Fruit fly (Drosophila melanogaster) whole organism, embryonic: ENCODE results near the gene CG43702.

Experiments used
- Bdp1 ChIP-seq: fragments of 200-800 bp; sonication (Bioruptor generic); optimal IDR thresholded peaks from 3 replicates; lab custom pipeline; 2016; ENCODE audit warnings: missing biosample characterization, missing genetic modification characterization
- Blimp-1 ChIP-seq: fragments of 200-800 bp; sonication (Bioruptor generic); optimal IDR thresholded peaks from 3 replicates; lab custom pipeline; 2018; ENCODE audit warnings: missing biosample characterization, missing genetic modification characterization, mild to moderate bottlenecking, moderate library complexity, missing genetic modification reagents
- CG10209 ChIP-seq: fragments of 200-800 bp; sonication (Bioruptor generic); optimal IDR thresholded peaks from 3 replicates; lab custom pipeline; 2017; ENCODE audit warnings: missing biosample characterization, mild to moderate bottlenecking, missing genetic modification characterization, missing genetic modification reagents
- CG11504 ChIP-seq: fragments of 200-800 bp; sonication (Bioruptor generic); optimal IDR thresholded peaks from 3 replicates; lab custom pipeline; 2019; ENCODE audit warnings: missing biosample characterization, mild to moderate bottlenecking, missing genetic modification characterization, moderate library complexity
- CG12942 ChIP-seq: fragments of 200-800 bp; sonication (Bioruptor generic); optimal IDR thresholded peaks from 3 replicates; lab custom pipeline; 2016; ENCODE audit warnings: missing biosample characterization, missing genetic modification characterization
- CG13287 ChIP-seq: fragments of 200-800 bp; sonication (Bioruptor generic); IDR thresholded peaks from 2 replicates; pipeline ENCODE4 v1.3.6; 2022; ENCODE audit warnings: missing biosample characterization, missing genetic modification characterization; ENCODE audit not compliant: partially characterized antibody
- CG16863 ChIP-seq: fragments of 200-800 bp; sonication (Bioruptor generic); optimal IDR thresholded peaks from 3 replicates; lab custom pipeline; 2016; ENCODE audit warnings: missing biosample characterization, missing genetic modification characterization
- CG18599 ChIP-seq: fragments of 200-800 bp; sonication (Bioruptor generic); optimal IDR thresholded peaks from 3 replicates; lab custom pipeline; 2017; ENCODE audit warnings: missing biosample characterization, missing genetic modification characterization, mild to moderate bottlenecking, moderate library complexity, missing genetic modification reagents
- CG2678 ChIP-seq: fragments of 200-800 bp; sonication (Bioruptor generic); optimal IDR thresholded peaks from 3 replicates; lab custom pipeline; 2019; ENCODE audit warnings: missing biosample characterization, mild to moderate bottlenecking, missing genetic modification characterization, moderate library complexity
- CG2712 ChIP-seq: fragments of 200-800 bp; optimal IDR thresholded peaks from 3 replicates; lab custom pipeline; 2019; ENCODE audit warnings: missing biosample characterization, mild to moderate bottlenecking, missing genetic modification characterization, moderate library complexity
- CG3838 ChIP-seq: fragments of 200-800 bp; sonication (Bioruptor generic); optimal IDR thresholded peaks from 3 replicates; lab custom pipeline; 2016; ENCODE audit warnings: missing biosample characterization, missing genetic modification characterization
- CG3847 ChIP-seq: fragments of 200-800 bp; sonication (Bioruptor generic); IDR thresholded peaks from 2 replicates; pipeline ENCODE4 v1.3.6; 2022; ENCODE audit warnings: missing biosample characterization, missing genetic modification characterization
- CG4730 ChIP-seq: fragments of 200-800 bp; sonication (Bioruptor generic); IDR thresholded peaks from 2 replicates; pipeline ENCODE4 v1.3.6; 2022; ENCODE audit warnings: missing biosample characterization, missing genetic modification characterization
- CG5953 ChIP-seq: fragments of 200-800 bp; sonication (Bioruptor generic); IDR thresholded peaks from 2 replicates; pipeline ENCODE4 v1.3.6; 2022; ENCODE audit warnings: missing biosample characterization, missing genetic modification characterization
- CG6683 ChIP-seq: fragments of 200-800 bp; sonication (Bioruptor generic); optimal IDR thresholded peaks from 2 replicates; lab custom pipeline; 2017; ENCODE audit warnings: missing biosample characterization, mild to moderate bottlenecking, missing genetic modification characterization, missing genetic modification reagents
- CG6689 ChIP-seq: fragments of 200-800 bp; sonication (Bioruptor generic); IDR thresholded peaks from 2 replicates; pipeline ENCODE4 v1.3.6; 2022; ENCODE audit warnings: missing biosample characterization, missing genetic modification characterization
- CG7556 ChIP-seq: fragments of 200-800 bp; sonication (Bioruptor generic); optimal IDR thresholded peaks from 2 replicates; lab custom pipeline; 2017; ENCODE audit warnings: missing biosample characterization, mild to moderate bottlenecking, missing genetic modification characterization
- CG7786 ChIP-seq: fragments of 200-800 bp; sonication (Bioruptor generic); optimal IDR thresholded peaks from 2 replicates; lab custom pipeline; 2016; ENCODE audit warnings: missing biosample characterization, missing genetic modification characterization
- CG9437 ChIP-seq: fragments of 200-800 bp; sonication (Bioruptor generic); optimal IDR thresholded peaks from 2 replicates; lab custom pipeline; 2018; ENCODE audit warnings: missing biosample characterization, mild to moderate bottlenecking, missing genetic modification characterization
- CG9609 ChIP-seq: fragments of 200-800 bp; sonication (Bioruptor generic); optimal IDR thresholded peaks from 3 replicates; lab custom pipeline; 2016; ENCODE audit warnings: missing biosample characterization, missing genetic modification characterization
- D19A ChIP-seq: fragments of 200-800 bp; optimal IDR thresholded peaks from 3 replicates; lab custom pipeline; 2019; ENCODE audit warnings: missing biosample characterization, mild to moderate bottlenecking, missing genetic modification characterization, moderate library complexity
- HLH3B ChIP-seq: fragments of 200-800 bp; sonication (Bioruptor generic); IDR thresholded peaks from 2 replicates; pipeline ENCODE4 v1.3.6; 2022; ENCODE audit warnings: missing biosample characterization, missing genetic modification characterization
- Hand ChIP-seq: fragments of 200-800 bp; sonication (Bioruptor generic); optimal IDR thresholded peaks from 2 replicates; lab custom pipeline; 2017; ENCODE audit warnings: mild to moderate bottlenecking, missing biosample characterization, missing genetic modification reagents, missing genetic modification characterization
- Hey ChIP-seq: fragments of 200-800 bp; sonication (Bioruptor generic); optimal IDR thresholded peaks from 3 replicates; lab custom pipeline; 2018; ENCODE audit warnings: missing biosample characterization, mild to moderate bottlenecking, missing genetic modification characterization
- Hsf ChIP-seq: fragments of 200-800 bp; sonication (Bioruptor generic); optimal IDR thresholded peaks from 3 replicates; lab custom pipeline; 2016; ENCODE audit warnings: missing biosample characterization, missing genetic modification characterization
- MBD-R2 ChIP-seq: fragments of 200-800 bp; sonication (Bioruptor generic); IDR thresholded peaks from 2 replicates; pipeline ENCODE4 v1.3.6; 2022; ENCODE audit warnings: missing biosample characterization, missing genetic modification characterization
- NK7.1 ChIP-seq: fragments of 200-800 bp; sonication (Bioruptor generic); optimal IDR thresholded peaks from 3 replicates; lab custom pipeline; 2016; ENCODE audit warnings: missing biosample characterization, missing genetic modification characterization
- Nf-YB ChIP-seq: fragments of 200-800 bp; sonication (Bioruptor generic); optimal IDR thresholded peaks from 3 replicates; lab custom pipeline; 2019; ENCODE audit warnings: missing biosample characterization, mild to moderate bottlenecking, missing genetic modification characterization, moderate library complexity
- Rx ChIP-seq: fragments of 200-800 bp; sonication (Bioruptor generic); IDR thresholded peaks from 2 replicates; pipeline ENCODE4 v1.3.6; 2022; ENCODE audit warnings: missing biosample characterization, missing genetic modification characterization
- Six4 ChIP-seq: fragments of 200-800 bp; sonication (Bioruptor generic); optimal IDR thresholded peaks from 2 replicates; lab custom pipeline; 2016; ENCODE audit warnings: missing biosample characterization, missing genetic modification characterization
- Spps ChIP-seq: fragments of 200-800 bp; sonication (Bioruptor generic); optimal IDR thresholded peaks from 2 replicates; lab custom pipeline; 2018; ENCODE audit warnings: missing biosample characterization, mild to moderate bottlenecking, missing genetic modification characterization
- Xbp1 ChIP-seq: fragments of 200-800 bp; sonication (Bioruptor generic); optimal IDR thresholded peaks from 3 replicates; lab custom pipeline; 2016; ENCODE audit warnings: missing biosample characterization, mild to moderate bottlenecking, missing genetic modification characterization
- Xrp1 ChIP-seq: fragments of 200-800 bp; sonication (Bioruptor generic); IDR thresholded peaks from 2 replicates; pipeline ENCODE4 v1.3.6; 2022; ENCODE audit warnings: missing biosample characterization, missing genetic modification characterization
- ac ChIP-seq: fragments of 200-800 bp; sonication (Bioruptor generic); optimal IDR thresholded peaks from 3 replicates; lab custom pipeline; 2017; ENCODE audit warnings: missing biosample characterization, mild to moderate bottlenecking, missing genetic modification characterization
- ap ChIP-seq: fragments of 200-800 bp; sonication (Bioruptor generic); IDR thresholded peaks from 2 replicates; pipeline ENCODE4 v1.3.6; 2022; ENCODE audit warnings: missing biosample characterization, missing genetic modification characterization
- bcd ChIP-seq: fragments of 200-800 bp; sonication (Bioruptor generic); optimal IDR thresholded peaks from 2 replicates; lab custom pipeline; 2017; ENCODE audit warnings: missing biosample characterization, mild to moderate bottlenecking, missing genetic modification characterization
- cad ChIP-seq: fragments of >200 bp; optimal IDR thresholded peaks from 2 replicates; lab custom pipeline; 2017; ENCODE audit warnings: missing biosample characterization, missing genetic modification characterization
- cg ChIP-seq: fragments of 200-800 bp; sonication (Bioruptor generic); optimal IDR thresholded peaks from 3 replicates; lab custom pipeline; 2019; ENCODE audit warnings: missing biosample characterization, mild to moderate bottlenecking, missing genetic modification characterization, moderate library complexity
- hkb ChIP-seq, 2 experiments: fragments of 200-800 bp in 1 of 2; fragments of >200 bp in 1 of 2; sonication (Bioruptor generic) in 1 of 2; IDR thresholded peaks in 1 of 2; optimal IDR thresholded peaks in 1 of 2; 2 replicates each; pipeline versions ENCODE4 v1.3.6 to Lab custom; 2017 to 2022; ENCODE audit warnings: missing biosample characterization in 1 of 2, missing genetic modification characterization in 1 of 2
- insv ChIP-seq, 2 experiments: fragments of 200-800 bp; sonication (Bioruptor generic); optimal IDR thresholded peaks; 3 replicates each; lab custom pipeline; 2016 to 2018; ENCODE audit warnings: missing biosample characterization in 2 of 2, missing genetic modification characterization in 2 of 2
- jumu ChIP-seq: fragments of 200-800 bp; sonication (Bioruptor generic); optimal IDR thresholded peaks from 3 replicates; lab custom pipeline; 2016; ENCODE audit warnings: missing biosample characterization, missing genetic modification characterization
- nau ChIP-seq: fragments of 200-800 bp; sonication (Bioruptor generic); optimal IDR thresholded peaks from 3 replicates; lab custom pipeline; 2017; ENCODE audit warnings: missing biosample characterization, mild to moderate bottlenecking, missing genetic modification characterization, missing genetic modification reagents
- pnt ChIP-seq: fragments of 200-800 bp; sonication (Bioruptor generic); optimal IDR thresholded peaks from 3 replicates; lab custom pipeline; 2016; ENCODE audit warnings: missing biosample characterization, missing genetic modification characterization
- row ChIP-seq: fragments of 200-800 bp; sonication (Bioruptor generic); IDR thresholded peaks from 3 replicates; pipeline ENCODE4 v1.3.6; 2022; ENCODE audit warnings: missing biosample characterization, missing genetic modification characterization
- sug ChIP-seq: fragments of 200-800 bp; optimal IDR thresholded peaks from 2 replicates; lab custom pipeline; 2019; ENCODE audit warnings: missing biosample characterization, mild to moderate bottlenecking, missing genetic modification characterization, moderate library complexity
- ttk ChIP-seq: fragments of 200-800 bp; sonication (Bioruptor generic); IDR thresholded peaks from 2 replicates; pipeline ENCODE4 v2.1.2; 2022; ENCODE audit warnings: missing biosample characterization, missing genetic modification characterization
- tx ChIP-seq: fragments of 200-800 bp; sonication (Bioruptor generic); optimal IDR thresholded peaks from 2 replicates; lab custom pipeline; 2016; ENCODE audit warnings: missing biosample characterization, missing genetic modification characterization
- wdn ChIP-seq: fragments of 200-800 bp; sonication (Bioruptor generic); IDR thresholded peaks from 2 replicates; pipeline ENCODE4 v1.3.6; 2022; ENCODE audit warnings: missing biosample characterization, missing genetic modification characterization
- zen2 ChIP-seq: fragments of 200-800 bp; sonication (Bioruptor generic); IDR thresholded peaks from 3 replicates; pipeline ENCODE4 v1.3.6; 2022; ENCODE audit warnings: missing biosample characterization, missing genetic modification characterization; ENCODE audit not compliant: partially characterized antibody

The CG43702 gene

DNA sequence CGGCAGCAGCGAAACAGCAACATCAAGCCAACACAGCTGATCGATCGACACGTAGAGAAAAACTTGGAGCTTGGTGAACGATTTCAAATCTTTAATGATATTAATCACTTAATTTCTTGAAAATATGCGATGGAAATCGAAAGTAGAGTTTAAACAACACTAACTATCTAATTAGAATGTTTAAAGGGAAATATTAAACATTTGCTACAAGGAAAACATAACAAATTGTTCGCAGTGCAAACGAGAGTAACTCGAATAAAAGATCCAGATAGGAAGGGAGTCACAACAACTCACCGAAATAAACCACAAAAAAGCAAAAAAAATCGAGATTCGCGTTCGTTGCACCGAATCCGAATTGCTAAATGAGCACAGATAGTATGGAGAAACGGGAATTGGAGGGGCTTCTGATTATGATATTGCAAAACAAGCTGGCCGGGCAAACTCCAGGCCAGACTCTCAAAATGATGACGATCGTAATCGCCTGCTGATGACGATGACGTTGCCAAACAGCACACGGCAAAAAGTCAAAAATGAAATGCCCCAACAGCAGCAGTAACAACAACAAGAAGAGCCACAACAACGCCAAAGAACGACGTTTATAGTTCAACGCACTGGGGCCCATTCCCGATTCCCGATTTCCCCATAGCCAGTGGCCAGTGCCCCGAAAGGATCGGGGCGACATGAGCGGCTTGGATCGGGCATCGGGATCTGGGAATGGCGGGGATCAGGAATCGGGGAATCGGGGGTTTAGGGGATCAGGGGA, 44.5 kb upstream of the CG43702 start (continued):
- no peak for TF ChIP-seq ap (GFP tag; lab: Robert Waterston, UW)
- TF ChIP-seq Xrp1 (GFP tag; lab: Robert Waterston, UW): 0 out of 2 replicates have a peak, but pooled peaks have one; percentile 49
- TF ChIP-seq Xbp1 (GFP tag; lab: Kevin White, UChicago): peak; percentile 60
- TF ChIP-seq HLH3B: no peak
- TF ChIP-seq sug: no peak
- TF ChIP-seq CG9609: no peak
- TF ChIP-seq CG18599 (GFP tag; lab: Kevin White, UChicago): no peak
- TF ChIP-seq Hey (tag; lab: Kevin White, UChicago): no peak
- peak; percentile 38 for TF ChIP-seq CG10209 (GFP tag; lab: Kevin White, UChicago)
- TF ChIP-seq tx (GFP tag; lab: Kevin White, UChicago): no peak
- TF ChIP-seq MBD-R2 (GFP tag; lab: Robert Waterston, UW): no peak
- peak; percentile 36 for TF ChIP-seq D19A
- TF ChIP-seq CG5953: no peak
- TF ChIP-seq CG3838 (GFP tag; lab: Kevin White, UChicago): no peak
- peak; percentile 40 for TF ChIP-seq Spps (tag; lab: Kevin White, UChicago)
- TF ChIP-seq nau (GFP tag; lab: Kevin White, UChicago): no peak
- TF ChIP-seq CG2678 (tag; lab: Kevin White, UChicago): peak; percentile 58
- TF ChIP-seq cad (GFP tag; lab: Kevin White, UChicago): no peak
- TF ChIP-seq wdn: no peak
- TF ChIP-seq CG13287: no peak
- no peak for TF ChIP-seq Rx (GFP tag; lab: Robert Waterston, UW)
- no peak for TF ChIP-seq CG3847 (GFP tag; lab: Robert Waterston, UW)
- TF ChIP-seq ac (GFP tag; lab: Kevin White, UChicago): no peak
- TF ChIP-seq CG7786: no peak
- TF ChIP-seq CG11504 (tag; lab: Kevin White, UChicago): peak; percentile 70
- TF ChIP-seq CG16863: no peak
- TF ChIP-seq zen2 (GFP tag; lab: Robert Waterston, UW): no peak
- TF ChIP-seq ttk (GFP tag; lab: Robert Waterston, UW): no peak
- no peak for TF ChIP-seq Bdp1 (GFP tag; lab: Kevin White, UChicago)
- TF ChIP-seq Nf-YB (GFP tag; lab: Kevin White, UChicago): no peak
- no peak for TF ChIP-seq insv (GFP tag; optimal IDR thresholded peaks at IDR 0.05; lab: Kevin White, UChicago)
- peak; percentile 65 for TF ChIP-seq Blimp-1 (GFP tag; lab: Kevin White, UChicago)
- no peak for TF ChIP-seq Hand (GFP tag; lab: Kevin White, UChicago)
- no peak for TF ChIP-seq CG4730 (GFP tag; lab: Robert Waterston, UW)
- TF ChIP-seq CG12942: no peak
- no peak for TF ChIP-seq cg
- peak; percentile 48 for TF ChIP-seq row
- peak; percentile 21 for TF ChIP-seq Hsf
- no peak for TF ChIP-seq jumu (GFP tag; lab: Kevin White, UChicago)
- peak; percentile 10 for TF ChIP-seq Six4 (GFP tag; lab: Kevin White, UChicago)
- TF ChIP-seq CG6683: no peak
- TF ChIP-seq CG9437 (GFP tag; lab: Kevin White, UChicago): no peak
- peak; percentile 42 for TF ChIP-seq pnt
- peak; percentile 13 for TF ChIP-seq CG7556
- no peak for TF ChIP-seq hkb (optimal IDR thresholded peaks at IDR 0.05; lab: Kevin White, UChicago)
- TF ChIP-seq hkb (GFP tag; IDR thresholded peaks at IDR 0.05; lab: Robert Waterston, UW): peak; percentile 35; the same call in 1 of the 2 replicates
- TF ChIP-seq CG2712 (tag; lab: Kevin White, UChicago): peak; percentile 75
- TF ChIP-seq CG6689 (GFP tag; lab: Robert Waterston, UW): peak; percentile 18; the same call in 1 of the 2 replicates
- peak; percentile 27 for TF ChIP-seq bcd (GFP tag; lab: Kevin White, UChicago)
- no peak for TF ChIP-seq NK7.1 (GFP tag; lab: Kevin White, UChicago)
